Worm (Caenorhabditis elegans) whole organism, L4 larva: ENCODE data around the gene Y69A2AR.50.

Source experiments
- D1046.2 ChIP-seq: fragments of 200-800 bp; sonication (Bioruptor generic); IDR thresholded peaks from 2 replicates; pipeline ENCODE4 v1.3.6; 2022; ENCODE audit warnings: missing genetic modification characterization, missing compliant biosample characterization
- F37D6.2 ChIP-seq: sonication (generic microtip); optimal IDR thresholded peaks from 2 replicates; lab custom pipeline; 2016; ENCODE audit warnings: mild to moderate bottlenecking, missing genetic modification characterization, missing compliant biosample characterization
- F49E8.2 ChIP-seq: sonication (generic microtip); optimal IDR thresholded peaks from 2 replicates; lab custom pipeline; 2016; ENCODE audit warnings: missing compliant biosample characterization, mild to moderate bottlenecking, missing genetic modification characterization, borderline replicate concordance
- R02D3.7 ChIP-seq: fragments of 150-350 bp; sonication (generic microtip); optimal IDR thresholded peaks from 3 replicates; lab custom pipeline; 2014; ENCODE audit warnings: missing biosample characterization, missing genetic modification characterization
- Y105C5A.15 ChIP-seq: fragments of 200-800 bp; sonication (Bioruptor generic); IDR thresholded peaks from 2 replicates; pipeline ENCODE4 v1.3.6; 2022; ENCODE audit warnings: missing genetic modification characterization, missing compliant biosample characterization
- Y5F2A.4 ChIP-seq: fragments of 200-800 bp; sonication (Bioruptor generic); optimal IDR thresholded peaks from 2 replicates; lab custom pipeline; 2018; ENCODE audit warnings: mild to moderate bottlenecking, missing genetic modification characterization, missing compliant biosample characterization
- aha-1 ChIP-seq: fragments of 150-350 bp; peaks from one replicate; lab custom pipeline; 2014; ENCODE audit warnings: missing biosample characterization, missing genetic modification characterization
- aly-2 ChIP-seq: sonication (generic microtip); optimal IDR thresholded peaks from 2 replicates; lab custom pipeline; 2018; ENCODE audit warnings: missing biosample characterization, missing genetic modification characterization
- ama-1 ChIP-seq: fragments of 150-350 bp; optimal IDR thresholded peaks from 2 replicates; lab custom pipeline; 2014; ENCODE audit warnings: inconsistent platforms, mixed read lengths
- arid-1 ChIP-seq: fragments of 200-800 bp; sonication (Bioruptor generic); conservative IDR thresholded peaks from 2 replicates; pipeline ENCODE4 v1.3.6; 2022; ENCODE audit warnings: missing genetic modification reagents, missing genetic modification characterization, missing compliant biosample characterization
- attf-4 ChIP-seq: sonication (generic microtip); optimal IDR thresholded peaks from 3 replicates; lab custom pipeline; 2017; ENCODE audit warnings: missing biosample characterization, missing genetic modification characterization
- ceh-20 ChIP-seq: fragments of 200-800 bp; sonication (Bioruptor generic); IDR thresholded peaks from 2 replicates; pipeline ENCODE4 v1.3.6; 2022; ENCODE audit warnings: missing genetic modification reagents, missing genetic modification characterization, missing compliant biosample characterization
- ceh-28 ChIP-seq: fragments of 150-350 bp; optimal IDR thresholded peaks from 2 replicates; lab custom pipeline; 2014; ENCODE audit warnings: missing biosample characterization, missing genetic modification reagents, missing genetic modification characterization
- ceh-62 ChIP-seq: sonication (generic microtip); optimal IDR thresholded peaks from 2 replicates; lab custom pipeline; 2017; ENCODE audit warnings: missing biosample characterization, missing genetic modification characterization
- ceh-82 ChIP-seq: sonication (generic microtip); optimal IDR thresholded peaks from 2 replicates; lab custom pipeline; 2017; ENCODE audit warnings: missing biosample characterization, missing genetic modification characterization
- cey-2 ChIP-seq: sonication (generic microtip); optimal IDR thresholded peaks from 3 replicates; lab custom pipeline; 2017; ENCODE audit warnings: missing genetic modification characterization, mild to moderate bottlenecking, missing compliant biosample characterization, antibody characterized with exemption, borderline replicate concordance; ENCODE audit not compliant: insufficient read depth
- ctbp-1 ChIP-seq: fragments of 200-800 bp; sonication (Bioruptor generic); IDR thresholded peaks from 2 replicates; pipeline ENCODE4 v1.3.6; 2022; ENCODE audit warnings: missing genetic modification reagents, missing genetic modification characterization, missing compliant biosample characterization
- daf-12 ChIP-seq: fragments of 150-350 bp; optimal IDR thresholded peaks from 2 replicates; lab custom pipeline; 2014; ENCODE audit warnings: missing biosample characterization, missing genetic modification reagents, missing genetic modification characterization
- daf-16 ChIP-seq, 3 experiments: sonication (generic microtip); optimal IDR thresholded peaks; 2 replicates each; lab custom pipeline; 2016 to 2017; ENCODE audit warnings: missing genetic modification characterization in 3 of 3, missing genetic modification reagents in 3 of 3, mild to moderate bottlenecking in 2 of 3, missing compliant biosample characterization in 2 of 3, missing biosample characterization in 1 of 3, moderate library complexity in 1 of 3
- daf-19 ChIP-seq: fragments of 200-800 bp; sonication (Bioruptor generic); conservative IDR thresholded peaks from 2 replicates; pipeline ENCODE4 v1.3.6; 2022; ENCODE audit warnings: missing genetic modification characterization, missing compliant biosample characterization
- daf-8 ChIP-seq: fragments of 200-800 bp; sonication (Bioruptor generic); IDR thresholded peaks from 2 replicates; pipeline ENCODE4 v1.3.6; 2022; ENCODE audit warnings: missing genetic modification characterization, missing compliant biosample characterization
- dmd-6 ChIP-seq: fragments of 200-800 bp; sonication (Bioruptor generic); IDR thresholded peaks from 2 replicates; pipeline ENCODE4 v1.3.6; 2022; ENCODE audit warnings: missing genetic modification reagents, missing genetic modification characterization, missing compliant biosample characterization
- dpl-1 ChIP-seq: fragments of 150-350 bp; optimal IDR thresholded peaks from 2 replicates; lab custom pipeline; 2014; ENCODE audit warnings: missing biosample characterization, missing genetic modification reagents, missing genetic modification characterization
- egl-43 ChIP-seq: fragments of 200-800 bp; sonication (Bioruptor generic); IDR thresholded peaks from 2 replicates; pipeline ENCODE4 v1.3.6; 2022; ENCODE audit warnings: missing genetic modification reagents, missing genetic modification characterization, missing compliant biosample characterization
- fkh-10 ChIP-seq: fragments of 150-350 bp; optimal IDR thresholded peaks from 2 replicates; lab custom pipeline; 2014; ENCODE audit warnings: missing biosample characterization, missing genetic modification reagents, missing genetic modification characterization
- hif-1 ChIP-seq, 2 experiments: sonication (generic microtip); optimal IDR thresholded peaks; 2 replicates each; lab custom pipeline; 2016 to 2017; ENCODE audit warnings: missing compliant biosample characterization in 2 of 2, missing genetic modification characterization in 2 of 2, missing genetic modification reagents in 2 of 2, missing genotype in 2 of 2, mild to moderate bottlenecking in 1 of 2
- hlh-11 ChIP-seq: fragments of 200-800 bp; sonication (Bioruptor generic); optimal IDR thresholded peaks from 2 replicates; lab custom pipeline; 2018; ENCODE audit warnings: mild to moderate bottlenecking, missing genetic modification characterization, missing compliant biosample characterization
- lin-1 ChIP-seq: fragments of 200-800 bp; sonication (Bioruptor generic); IDR thresholded peaks from 2 replicates; pipeline ENCODE4 v1.3.6; 2022; ENCODE audit warnings: missing genetic modification reagents, missing genetic modification characterization, missing compliant biosample characterization
- lin-15B ChIP-seq: fragments of 150-350 bp; sonication (generic microtip); optimal IDR thresholded peaks from 3 replicates; lab custom pipeline; 2014; ENCODE audit warnings: missing biosample characterization, missing genetic modification characterization
- lsy-2 ChIP-seq, 2 experiments: fragments of 150-350 bp in 1 of 2; sonication (generic microtip) in 1 of 2; optimal IDR thresholded peaks; 2 replicates each; lab custom pipeline; 2014 to 2017; ENCODE audit warnings: missing biosample characterization in 2 of 2, missing genetic modification characterization in 2 of 2
- mep-1 ChIP-seq: fragments of 150-350 bp; sonication (generic microtip); optimal IDR thresholded peaks from 3 replicates; lab custom pipeline; 2014; ENCODE audit warnings: missing biosample characterization, missing genetic modification characterization
- mxl-2 ChIP-seq: fragments of 200-800 bp; sonication (Bioruptor generic); conservative IDR thresholded peaks from 2 replicates; pipeline ENCODE4 v1.3.6; 2022; ENCODE audit warnings: missing genetic modification reagents, missing genetic modification characterization, missing compliant biosample characterization
- nhr-102 ChIP-seq: sonication (generic microtip); optimal IDR thresholded peaks from 2 replicates; lab custom pipeline; 2016; ENCODE audit warnings: mild to moderate bottlenecking, missing genetic modification characterization, moderate library complexity, missing compliant biosample characterization
- nhr-11 ChIP-seq: fragments of 150-350 bp; optimal IDR thresholded peaks from 2 replicates; lab custom pipeline; 2014; ENCODE audit warnings: missing biosample characterization, missing genetic modification characterization
- nhr-111 ChIP-seq: fragments of 200-800 bp; sonication (Bioruptor generic); optimal IDR thresholded peaks from 2 replicates; lab custom pipeline; 2018; ENCODE audit warnings: mild to moderate bottlenecking, missing genetic modification characterization, missing compliant biosample characterization
- nhr-237 ChIP-seq: sonication (generic microtip); optimal IDR thresholded peaks from 2 replicates; lab custom pipeline; 2017; ENCODE audit warnings: missing biosample characterization, missing genetic modification characterization
- nhr-41 ChIP-seq: fragments of 200-800 bp; sonication (Bioruptor generic); IDR thresholded peaks from 2 replicates; pipeline ENCODE4 v1.3.6; 2022; ENCODE audit warnings: missing genetic modification reagents, missing genetic modification characterization, missing compliant biosample characterization
- nhr-42 ChIP-seq: fragments of 200-800 bp; sonication (Bioruptor generic); IDR thresholded peaks from 2 replicates; pipeline ENCODE4 v1.3.6; 2022; ENCODE audit warnings: missing genetic modification characterization, missing compliant biosample characterization
- nhr-48 ChIP-seq: sonication (generic microtip); optimal IDR thresholded peaks from 2 replicates; lab custom pipeline; 2016; ENCODE audit warnings: mild to moderate bottlenecking, missing genetic modification characterization, missing compliant biosample characterization
- nhr-6 ChIP-seq: fragments of 150-350 bp; optimal IDR thresholded peaks from 2 replicates; lab custom pipeline; 2014; ENCODE audit warnings: missing biosample characterization, missing genetic modification characterization
- php-3 ChIP-seq: fragments of 200-800 bp; sonication (Bioruptor generic); IDR thresholded peaks from 2 replicates; pipeline ENCODE4 v1.3.6; 2022; ENCODE audit warnings: missing genetic modification reagents, missing genetic modification characterization, missing compliant biosample characterization
- saeg-2 ChIP-seq: fragments of 200-800 bp; sonication (Bioruptor generic); IDR thresholded peaks from 2 replicates; pipeline ENCODE4 v1.3.6; 2022; ENCODE audit warnings: missing genetic modification reagents, missing genetic modification characterization, missing compliant biosample characterization
- sdz-12 ChIP-seq: fragments of 200-800 bp; sonication (Bioruptor generic); optimal IDR thresholded peaks from 2 replicates; lab custom pipeline; 2018; ENCODE audit warnings: mild to moderate bottlenecking, missing genetic modification characterization, missing compliant biosample characterization
- set-16 ChIP-seq: fragments of 200-800 bp; sonication (Bioruptor generic); IDR thresholded peaks from 2 replicates; pipeline ENCODE4 v1.3.6; 2022; ENCODE audit warnings: missing genetic modification reagents, missing genetic modification characterization, missing compliant biosample characterization
- snpc-1.2 ChIP-seq: fragments of 200-800 bp; sonication (Bioruptor generic); IDR thresholded peaks from 2 replicates; pipeline ENCODE4 v1.3.6; 2022; ENCODE audit warnings: missing genetic modification reagents, missing genetic modification characterization, missing compliant biosample characterization
- spr-3 ChIP-seq: fragments of 200-800 bp; sonication (Bioruptor generic); optimal IDR thresholded peaks from 2 replicates; lab custom pipeline; 2018; ENCODE audit warnings: mild to moderate bottlenecking, missing genetic modification characterization, missing compliant biosample characterization
- tag-97 ChIP-seq: fragments of 200-800 bp; sonication (Bioruptor generic); IDR thresholded peaks from 2 replicates; pipeline ENCODE4 v1.3.6; 2022; ENCODE audit warnings: missing genetic modification characterization, missing compliant biosample characterization
- tra-1 ChIP-seq: fragments of 200-800 bp; sonication (Bioruptor generic); IDR thresholded peaks from 2 replicates; pipeline ENCODE4 v1.3.6; 2022; ENCODE audit warnings: missing genetic modification reagents, missing genetic modification characterization, missing compliant biosample characterization
- unc-130 ChIP-seq: sonication (generic microtip); optimal IDR thresholded peaks from 2 replicates; lab custom pipeline; 2016; ENCODE audit warnings: missing genetic modification reagents, missing genetic modification characterization, missing compliant biosample characterization
- vab-7 ChIP-seq: fragments of 200-800 bp; sonication (Bioruptor generic); IDR thresholded peaks from 2 replicates; pipeline ENCODE4 v1.3.6; 2022; ENCODE audit warnings: missing genetic modification reagents, missing genetic modification characterization, missing compliant biosample characterization

The Y69A2AR.50 gene

ce11 chrIV:2602862-2603189 is 40.7 kb downstream of the Y69A2AR.50 start (continued):
- peak; percentile 70; the same call in 1 of the 2 replicates for TF ChIP-seq egl-43 (GFP tag; lab: Robert Waterston, UW)
- TF ChIP-seq nhr-6 (tag; lab: Kevin White, UChicago) = no peak
- no peak for TF ChIP-seq ceh-82 (tag; lab: Kevin White, UChicago)
- 0 out of 2 replicates have a peak, but pooled peaks have one; percentile 22 for TF ChIP-seq php-3 (GFP tag; lab: Robert Waterston, UW)
- TF ChIP-seq set-16 = peak; percentile 76
- TF ChIP-seq attf-4 (tag; lab: Kevin White, UChicago) = no peak
- no peak for TF ChIP-seq Y105C5A.15 (GFP tag; lab: Robert Waterston, UW)
- no peak for TF ChIP-seq hlh-11
- TF ChIP-seq tag-97 (GFP tag; lab: Robert Waterston, UW) = 0 out of 2 replicates have a peak, but pooled peaks have one; percentile 14
- TF ChIP-seq nhr-48 = no peak
- TF ChIP-seq R02D3.7 (tag; lab: Kevin White, UChicago) = no peak
- TF ChIP-seq ctbp-1 (GFP tag; lab: Robert Waterston, UW) = peak; percentile 43; the same call in 1 of the 2 replicates
- no peak for TF ChIP-seq spr-3 (GFP tag; lab: Kevin White, UChicago)
- no peak; the same call in 1 of the 2 replicates for TF ChIP-seq lin-1
- TF ChIP-seq nhr-11 (tag; lab: Kevin White, UChicago) = no peak
- no peak for TF ChIP-seq nhr-102 (tag; lab: Kevin White, UChicago)
- no peak for TF ChIP-seq daf-19
- no peak for TF ChIP-seq daf-12 (tag; lab: Kevin White, UChicago)
- TF ChIP-seq aly-2 (tag; lab: Kevin White, UChicago) = no peak
- 0 out of 2 replicates have a peak, but pooled peaks have one; percentile 68 for TF ChIP-seq D1046.2 (GFP tag; lab: Robert Waterston, UW)
- TF ChIP-seq cey-2 = no peak
- no peak for TF ChIP-seq fkh-10 (GFP tag; lab: Kevin White, UChicago)
- TF ChIP-seq F49E8.2 (tag; lab: Kevin White, UChicago) = no peak
- no peak for TF ChIP-seq Y5F2A.4 (GFP tag; lab: Kevin White, UChicago)
- TF ChIP-seq vab-7 = no peak
- TF ChIP-seq ama-1 (lab: Kevin White, UChicago) = no peak
- no peak for TF ChIP-seq nhr-237 (tag; lab: Kevin White, UChicago)
- no peak for TF ChIP-seq nhr-111 (GFP tag; lab: Kevin White, UChicago)

- TF ChIP-seq set-16 = peak; percentile 74
- TF ChIP-seq cey-2 = no peak
- TF ChIP-seq lsy-2 (tag; optimal IDR thresholded peaks at IDR 0.05; lab: Kevin White, UChicago) = peak in 1 of 2 experiments; percentile 46
- TF ChIP-seq fkh-10 (GFP tag; lab: Kevin White, UChicago) = no peak
- no peak for TF ChIP-seq D1046.2 (GFP tag; lab: Robert Waterston, UW)
- no peak for TF ChIP-seq ceh-28 (tag; lab: Kevin White, UChicago)
- TF ChIP-seq daf-8 = no peak
- TF ChIP-seq dpl-1 = no peak
- no peak for TF ChIP-seq daf-16 (GFP tag; optimal IDR thresholded peaks at IDR 0.05; lab: Kevin White, UChicago)
- TF ChIP-seq daf-16 (tag; optimal IDR thresholded peaks at IDR 0.05; lab: Kevin White, UChicago) = peak; percentile 15
- no peak for TF ChIP-seq nhr-42 (GFP tag; lab: Robert Waterston, UW)
- no peak; the same call in 1 of the 2 replicates for TF ChIP-seq ceh-20
- TF ChIP-seq hlh-11 = peak; percentile 81
- TF ChIP-seq saeg-2 (GFP tag; lab: Robert Waterston, UW) = no peak
- no peak for TF ChIP-seq hif-1 (tag; optimal IDR thresholded peaks at IDR 0.05; lab: Kevin White, UChicago)
- TF ChIP-seq arid-1 (GFP tag; lab: Robert Waterston, UW) = no peak
- TF ChIP-seq nhr-11 (tag; lab: Kevin White, UChicago) = no peak
- no peak for TF ChIP-seq ceh-62
- no peak for TF ChIP-seq mxl-2 (GFP tag; lab: Robert Waterston, UW)
- no peak for TF ChIP-seq lin-15B (tag; lab: Kevin White, UChicago)
- TF ChIP-seq sdz-12 (GFP tag; lab: Kevin White, UChicago) = no peak
- TF ChIP-seq dmd-6 (GFP tag; lab: Robert Waterston, UW) = peak; percentile 23; the same call in 1 of the 2 replicates
- no peak for TF ChIP-seq unc-130
- TF ChIP-seq php-3 (GFP tag; lab: Robert Waterston, UW) = no peak
- TF ChIP-seq nhr-41 (GFP tag; lab: Robert Waterston, UW) = peak; percentile 33; the same call in 1 of the 2 replicates
- no peak for TF ChIP-seq F37D6.2 (tag; lab: Kevin White, UChicago)
- TF ChIP-seq aha-1 (tag; lab: Kevin White, UChicago) = peak; percentile 94
- TF ChIP-seq snpc-1.2 (GFP tag; lab: Robert Waterston, UW) = peak; percentile 53
- TF ChIP-seq tra-1 (GFP tag; lab: Robert Waterston, UW) = no peak
- TF ChIP-seq mep-1 (tag; lab: Kevin White, UChicago) = peak; percentile 2
Measured at ce11 chrIV:2603556-2604021, 41.4 kb downstream of the Y69A2AR.50 start.
